Fruit fly (Drosophila melanogaster) S2 (cell line): Measurements from ENCODE around the gene CG34148.

Source experiments
- CG8478 ChIP-seq: fragments of >200 bp; optimal IDR thresholded peaks from 2 replicates; lab custom pipeline; 2018
- CTCF ChIP-seq, 2 experiments: fragments of >200 bp; optimal IDR thresholded peaks; 2 replicates each; lab custom pipeline; 2018

CG34148 gene

dm6 chr3R:21856098-21856872, 22.2 kb downstream of the CG34148 start, which contains the start of gene glec:
TSS of gene glec (minus strand) at chr3R:21856266.
- no peak for TF ChIP-seq CG8478 (lab: Kevin White, UChicago)
- peak in 1 of 2 experiments; percentile 22 for TF ChIP-seq CTCF (optimal IDR thresholded peaks at IDR 0.05; lab: Kevin White, UChicago)

DNA sequence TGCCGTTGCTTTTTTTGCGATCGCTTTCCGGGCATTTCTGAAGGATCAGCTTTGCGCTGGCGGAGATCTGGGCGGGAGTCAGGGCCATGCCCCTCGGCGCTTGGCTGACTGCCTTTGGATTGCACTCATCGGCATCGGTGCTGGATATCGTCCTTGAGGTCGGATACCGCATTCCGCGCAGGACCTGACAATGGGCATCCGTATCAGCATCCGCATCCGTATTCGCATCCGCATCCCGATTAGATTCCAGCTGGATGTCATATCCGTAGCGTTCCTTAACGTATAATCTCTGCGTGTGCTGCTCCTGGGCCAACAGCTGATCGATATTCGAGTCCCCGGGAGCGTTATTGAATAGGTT, 23.0 kb downstream of the CG34148 start:
- TF ChIP-seq CTCF (optimal IDR thresholded peaks at IDR 0.05; lab: Kevin White, UChicago) (no peak), CG8478 (lab: Kevin White, UChicago) (no peak)

dm6 chr3R:21854574-21855468, 23.7 kb downstream of the CG34148 start:
- TF ChIP-seq CG8478 (lab: Kevin White, UChicago) (no peak), CTCF (optimal IDR thresholded peaks at IDR 0.05; lab: Kevin White, UChicago) (no peak)

- TF ChIP-seq CTCF (optimal IDR thresholded peaks at IDR 0.05; lab: Kevin White, UChicago) (no peak), CG8478 (lab: Kevin White, UChicago) (no peak)
These were observed 24.6 kb downstream of the CG34148 start for dm6 chr3R:21853618-21854573.

dm6 chr3R:21852579-21853233, 25.8 kb downstream of the CG34148 start:
- TF ChIP-seq CTCF (optimal IDR thresholded peaks at IDR 0.05; lab: Kevin White, UChicago): no peak
- TF ChIP-seq CG8478 (lab: Kevin White, UChicago): no peak

DNA sequence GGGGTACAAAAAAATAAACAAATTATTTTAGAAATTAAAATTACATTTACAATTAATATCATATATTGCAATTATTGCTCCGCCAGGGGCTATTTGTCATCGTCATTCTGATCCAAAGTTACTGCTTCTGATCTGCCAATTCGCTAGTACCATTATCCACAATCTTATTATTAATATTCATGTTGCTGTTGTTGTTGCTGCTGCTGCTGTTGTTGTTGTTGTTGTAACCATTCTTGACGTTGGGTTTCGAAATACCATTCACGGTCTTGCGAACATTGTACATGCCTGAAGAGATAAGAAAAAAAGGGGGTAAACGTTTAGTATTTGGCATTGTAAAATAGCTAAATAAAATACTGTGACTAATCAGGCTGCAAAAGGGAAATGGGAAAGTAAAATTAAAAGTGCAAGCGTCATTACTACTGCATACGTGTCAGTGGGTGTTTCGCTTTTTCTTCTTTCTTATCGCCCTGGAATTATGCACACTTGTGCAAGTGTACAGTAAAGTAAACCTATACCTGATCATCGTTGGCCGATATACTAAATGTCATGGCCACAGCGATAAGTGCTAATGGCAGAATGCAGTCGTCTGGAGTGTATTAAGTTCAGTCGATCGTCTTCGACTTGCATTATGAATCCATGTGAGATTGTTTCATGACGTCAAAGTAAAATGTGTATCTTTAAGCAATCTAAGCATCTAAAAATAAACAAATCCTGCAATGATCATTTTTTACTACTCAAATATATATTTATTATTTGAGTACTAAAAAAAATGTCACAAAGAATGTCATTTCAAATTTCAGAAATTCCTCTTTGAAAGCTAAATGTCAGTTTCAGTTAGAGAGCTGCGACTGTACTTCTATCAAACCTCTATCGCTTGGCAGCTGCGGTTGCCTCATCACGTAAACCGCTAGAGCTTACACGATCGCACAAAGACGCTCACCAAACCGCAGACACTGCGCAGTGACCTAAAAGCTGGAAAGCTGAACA, 26.6 kb downstream of the CG34148 start:
- no peak for TF ChIP-seq CG8478 (lab: Kevin White, UChicago)
- no peak for TF ChIP-seq CTCF (optimal IDR thresholded peaks at IDR 0.05; lab: Kevin White, UChicago)

DNA sequence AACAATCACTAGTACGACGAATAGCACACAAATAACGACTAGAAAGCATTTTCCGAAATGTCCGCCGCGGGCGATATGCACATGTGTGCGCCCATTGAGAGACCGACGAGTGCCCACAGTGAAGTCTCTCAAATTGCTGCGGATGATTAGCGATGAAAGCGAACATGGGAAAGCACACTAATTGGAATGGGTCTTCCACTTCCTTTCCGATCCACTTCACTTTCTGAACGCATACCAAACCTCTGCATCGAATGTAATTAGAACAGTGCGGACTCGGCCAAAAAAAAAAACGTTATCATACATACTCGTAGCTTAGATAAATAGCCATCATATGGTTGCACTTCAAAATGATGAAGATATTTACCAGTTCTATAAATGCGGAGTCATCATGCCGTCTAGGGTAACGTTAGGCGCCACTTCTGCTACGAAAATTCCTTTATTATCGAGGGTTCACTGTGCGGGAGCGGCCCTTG, 28.5 kb downstream of the CG34148 start:
- TF ChIP-seq CTCF (optimal IDR thresholded peaks at IDR 0.05; lab: Kevin White, UChicago) (peak in 1 of 2 experiments; percentile 6), CG8478 (lab: Kevin White, UChicago) (no peak)

dm6 chr3R:21848987-21849442, 29.5 kb downstream of the CG34148 start:
- TF ChIP-seq CTCF (optimal IDR thresholded peaks at IDR 0.05; lab: Kevin White, UChicago) (no peak), CG8478 (lab: Kevin White, UChicago) (no peak)

DNA sequence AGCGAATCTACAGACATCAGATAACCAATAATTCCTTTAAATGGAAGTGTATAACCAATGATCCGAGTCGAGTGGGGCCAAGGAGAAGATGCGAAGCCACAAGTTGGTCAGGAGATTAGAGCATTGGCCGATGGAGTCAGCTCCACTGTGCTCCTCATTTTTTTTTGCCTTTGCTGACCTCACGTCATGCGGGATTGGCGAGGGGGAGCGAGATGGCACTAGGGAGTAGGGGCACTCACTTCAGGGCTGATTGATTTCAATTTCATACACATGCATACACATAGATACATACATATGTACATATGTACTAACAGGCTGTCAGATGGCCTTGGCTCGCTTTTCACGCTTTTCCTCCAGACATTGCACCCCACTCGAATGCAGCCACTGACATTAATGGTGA, 30.2 kb downstream of the CG34148 start:
- TF ChIP-seq CG8478 (lab: Kevin White, UChicago) (no peak), CTCF (optimal IDR thresholded peaks at IDR 0.05; lab: Kevin White, UChicago) (no peak)

- TF ChIP-seq CTCF (optimal IDR thresholded peaks at IDR 0.05; lab: Kevin White, UChicago) (no peak), CG8478 (lab: Kevin White, UChicago) (no peak)
These were observed 31.0 kb downstream of the CG34148 start for dm6 chr3R:21847438-21847837.

- TF ChIP-seq CG8478 (lab: Kevin White, UChicago) (no peak), CTCF (optimal IDR thresholded peaks at IDR 0.05; lab: Kevin White, UChicago) (no peak)
These were observed 31.9 kb downstream of the CG34148 start, which contains the start of gene Gr93d for dm6 chr3R:21846559-21846958. TSS of gene Gr93d (minus strand) at chr3R:21846659.

dm6 chr3R:21845165-21845564, 33.3 kb downstream of the CG34148 start, which contains the start of gene Gr93c:
TSS of gene Gr93c (minus strand) at chr3R:21845265.
- TF ChIP-seq CG8478 (lab: Kevin White, UChicago): no peak
- TF ChIP-seq CTCF (optimal IDR thresholded peaks at IDR 0.05; lab: Kevin White, UChicago): no peak
